Worm (Caenorhabditis elegans): Measurements from ENCODE around the gene Y116F11A.1.
"Not testable (repeated sequence)": the region's sequence is repeated elsewhere in the genome, so short reads cannot be mapped to it uniquely, and the experiment has no call there.

ce11 chrV:19710514-19710913, 19.9 kb upstream of the Y116F11A.1 start, which contains the start of gene Y43F8C.15:
- not testable (repeated sequence) for TF ChIP-seq unc-130 (GFP tag; optimal IDR thresholded peaks at IDR 0.05); dmd-9 (GFP tag; IDR thresholded peaks at IDR 0.05); egl-27 (tag; optimal IDR thresholded peaks at IDR 0.05); F49E8.2 (tag; optimal IDR thresholded peaks at IDR 0.05; ENCODE audit: borderline replicate concordance); nhr-11 (tag; optimal IDR thresholded peaks at IDR 0.05); skn-1 (tag; optimal IDR thresholded peaks at IDR 0.05); rbr-2 (tag; optimal IDR thresholded peaks at IDR 0.05); ama-1 (optimal IDR thresholded peaks at IDR 0.05); tra-1 (GFP tag; IDR thresholded peaks at IDR 0.05)

Data from whole organism, L4 larva.